Worm (Caenorhabditis elegans) whole organism, L4 larva: Measurements from ENCODE around the gene grd-4.

ENCODE experiments used
- F44E2.7 ChIP-seq: fragments of 200-800 bp; sonication (Bioruptor generic); IDR thresholded peaks from 2 replicates; pipeline ENCODE4 v2.1.2; 2022; ENCODE audit warnings: missing genetic modification characterization, missing compliant biosample characterization
- cey-2 ChIP-seq: sonication (generic microtip); optimal IDR thresholded peaks from 3 replicates; lab custom pipeline; 2017; ENCODE audit warnings: missing genetic modification characterization, mild to moderate bottlenecking, missing compliant biosample characterization, antibody characterized with exemption, borderline replicate concordance; ENCODE audit not compliant: insufficient read depth
- daf-16 ChIP-seq, 3 experiments: sonication (generic microtip); optimal IDR thresholded peaks; 2 replicates each; lab custom pipeline; 2016 to 2017; ENCODE audit warnings: missing genetic modification characterization in 3 of 3, missing genetic modification reagents in 3 of 3, mild to moderate bottlenecking in 2 of 3, missing compliant biosample characterization in 2 of 3, missing biosample characterization in 1 of 3, moderate library complexity in 1 of 3
- dmd-8 ChIP-seq: fragments of 200-800 bp; sonication (Bioruptor generic); IDR thresholded peaks from 2 replicates; pipeline ENCODE4 v1.3.6; 2022; ENCODE audit warnings: missing genetic modification characterization, missing compliant biosample characterization
- dpl-1 ChIP-seq: fragments of 150-350 bp; optimal IDR thresholded peaks from 2 replicates; lab custom pipeline; 2014; ENCODE audit warnings: missing biosample characterization, missing genetic modification reagents, missing genetic modification characterization
- egl-27 ChIP-seq: sonication (generic microtip); optimal IDR thresholded peaks from 3 replicates; lab custom pipeline; 2017; ENCODE audit warnings: missing biosample characterization, missing genetic modification reagents, missing genetic modification characterization
- fos-1 ChIP-seq: fragments of 150-350 bp; optimal IDR thresholded peaks from 2 replicates; lab custom pipeline; 2014; ENCODE audit warnings: missing biosample characterization, missing genetic modification characterization
- hmg-1.1 ChIP-seq: fragments of 200-800 bp; sonication (Bioruptor generic); IDR thresholded peaks from 2 replicates; pipeline ENCODE4 v1.3.6; 2022; ENCODE audit warnings: missing genetic modification reagents, missing genetic modification characterization, missing compliant biosample characterization
- jun-1 ChIP-seq: fragments of 150-350 bp; optimal IDR thresholded peaks from 2 replicates; lab custom pipeline; 2014; ENCODE audit warnings: missing biosample characterization, missing genetic modification reagents, missing genetic modification characterization
- nhr-11 ChIP-seq: fragments of 150-350 bp; optimal IDR thresholded peaks from 2 replicates; lab custom pipeline; 2014; ENCODE audit warnings: missing biosample characterization, missing genetic modification characterization
- snpc-4 ChIP-seq: fragments of 150-350 bp; optimal IDR thresholded peaks from 2 replicates; lab custom pipeline; 2014; ENCODE audit warnings: missing biosample characterization, missing genetic modification characterization
- unc-62 ChIP-seq, 3 experiments: fragments of 150-350 bp in 1 of 3; sonication (generic microtip); optimal IDR thresholded peaks in 2 of 3; peaks in 1 of 3; 1 replicate in 1 of 3; 2 replicates in 2 of 3; lab custom pipeline; 2014 to 2017; ENCODE audit warnings: missing biosample characterization in 3 of 3, missing genetic modification characterization in 3 of 3, missing genetic modification reagents in 3 of 3, missing genotype in 1 of 3
- zfp-3 ChIP-seq: fragments of 200-800 bp; sonication (Bioruptor generic); conservative IDR thresholded peaks from 2 replicates; pipeline ENCODE4 v1.3.6; 2022; ENCODE audit warnings: missing genetic modification reagents, missing genetic modification characterization, missing compliant biosample characterization

DNA sequence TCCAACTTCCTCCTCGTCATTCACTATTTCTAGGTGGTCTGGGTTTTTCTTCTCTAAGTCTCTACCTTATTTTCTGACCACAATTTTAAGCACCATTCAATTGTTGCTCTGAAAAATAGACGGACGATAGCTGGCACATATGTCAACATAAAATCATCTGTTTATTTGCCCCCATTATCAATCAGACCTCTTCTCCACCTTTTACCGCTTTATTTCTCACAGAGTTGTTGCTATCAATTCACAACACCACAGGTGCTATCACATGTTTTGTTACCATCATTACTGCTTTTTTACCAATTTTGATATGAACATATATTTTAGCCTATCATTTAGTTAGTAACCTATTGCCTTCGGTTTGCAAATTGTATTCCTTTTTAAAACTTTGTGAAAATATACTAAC, 8.3 kb upstream of the grd-4 start:
- no peak for TF ChIP-seq nhr-11 (tag; lab: Kevin White, UChicago)
- no peak for TF ChIP-seq hmg-1.1 (GFP tag; lab: Robert Waterston, UW)
- no peak for TF ChIP-seq unc-62 (GFP tag; optimal IDR thresholded peaks at IDR 0.05 in 1 of 2; lab: Kevin White, UChicago)
- no peak for TF ChIP-seq unc-62 (tag; optimal IDR thresholded peaks at IDR 0.05; lab: Kevin White, UChicago)
- no peak for TF ChIP-seq dpl-1 (GFP tag; lab: Kevin White, UChicago)
- TF ChIP-seq F44E2.7 (GFP tag; lab: Robert Waterston, UW), result no peak
- no peak for TF ChIP-seq jun-1 (tag; lab: Kevin White, UChicago)
- TF ChIP-seq daf-16 (GFP tag; optimal IDR thresholded peaks at IDR 0.05; lab: Kevin White, UChicago), result no peak
- TF ChIP-seq daf-16 (tag; optimal IDR thresholded peaks at IDR 0.05; lab: Kevin White, UChicago), result peak; percentile 91
- no peak for TF ChIP-seq fos-1 (tag; lab: Kevin White, UChicago)
- TF ChIP-seq snpc-4 (tag; lab: Kevin White, UChicago), result no peak
- no peak for TF ChIP-seq zfp-3 (GFP tag; lab: Robert Waterston, UW)
- TF ChIP-seq dmd-8 (GFP tag; lab: Robert Waterston, UW), result no peak
- TF ChIP-seq cey-2 (tag; lab: Kevin White, UChicago), result no peak
- no peak for TF ChIP-seq egl-27 (tag; lab: Kevin White, UChicago)
